Worm (Caenorhabditis elegans) whole organism, young adult: ENCODE results near the gene phy-2.

Experiments
- D2030.7 ChIP-seq: fragments of 200-800 bp; sonication (Bioruptor generic); IDR thresholded peaks from 2 replicates; pipeline ENCODE4 v1.3.6; 2022; ENCODE audit warnings: missing genetic modification reagents, missing genetic modification characterization, missing compliant biosample characterization
- F10E7.11 ChIP-seq: sonication (generic microtip); optimal IDR thresholded peaks from 2 replicates; lab custom pipeline; 2017; ENCODE audit warnings: mild to moderate bottlenecking, missing genetic modification characterization, moderate library complexity, missing compliant biosample characterization
- F22D6.2 ChIP-seq: sonication (generic microtip); optimal IDR thresholded peaks from 2 replicates; lab custom pipeline; 2016; ENCODE audit warnings: mild to moderate bottlenecking, missing genetic modification characterization, missing compliant biosample characterization
- F33H1.4 ChIP-seq: fragments of 200-800 bp; sonication (Bioruptor generic); IDR thresholded peaks from 2 replicates; pipeline ENCODE4 v1.3.6; 2022; ENCODE audit warnings: missing genetic modification reagents, missing genetic modification characterization, missing compliant biosample characterization
- F57C9.4 ChIP-seq: sonication (generic microtip); optimal IDR thresholded peaks from 2 replicates; lab custom pipeline; 2017; ENCODE audit warnings: mild to moderate bottlenecking, missing genetic modification characterization, missing compliant biosample characterization
- T26A5.8 ChIP-seq: sonication (generic microtip); optimal IDR thresholded peaks from 2 replicates; lab custom pipeline; 2016; ENCODE audit warnings: missing genetic modification characterization, missing compliant biosample characterization
- Y53F4B.3 ChIP-seq: fragments of 200-800 bp; sonication (Bioruptor generic); IDR thresholded peaks from 2 replicates; pipeline ENCODE4 v1.3.6; 2022; ENCODE audit warnings: missing genetic modification reagents, missing genetic modification characterization, missing compliant biosample characterization
- Y56A3A.18 ChIP-seq: fragments of 200-800 bp; sonication (Bioruptor generic); IDR thresholded peaks from 2 replicates; pipeline ENCODE4 v1.3.6; 2022; ENCODE audit warnings: missing genetic modification reagents, missing genetic modification characterization, missing compliant biosample characterization
- Y67H2A.10 ChIP-seq: fragments of 200-800 bp; sonication (Bioruptor generic); conservative IDR thresholded peaks from 2 replicates; pipeline ENCODE4 v1.3.6; 2022; ENCODE audit warnings: missing genetic modification reagents, missing genetic modification characterization, missing compliant biosample characterization
- Y79H2A.3 ChIP-seq: fragments of 200-800 bp; sonication (Bioruptor generic); conservative IDR thresholded peaks from 2 replicates; pipeline ENCODE4 v1.3.6; 2022; ENCODE audit warnings: missing genetic modification reagents, missing genetic modification characterization, missing compliant biosample characterization
- ZK185.1 ChIP-seq: sonication (generic microtip); optimal IDR thresholded peaks from 2 replicates; lab custom pipeline; 2016; ENCODE audit warnings: mild to moderate bottlenecking, missing genetic modification characterization, missing compliant biosample characterization; ENCODE audit not compliant: poor library complexity, severe bottlenecking
- ama-1 ChIP-seq, 3 experiments: fragments of 150-350 bp in 1 of 3; sonication (generic microtip) in 2 of 3; optimal IDR thresholded peaks; 2 replicates each; lab custom pipeline; 2014 to 2018; ENCODE audit warnings: missing biosample characterization in 2 of 3, missing genetic modification characterization in 2 of 3, missing genetic modification reagents in 2 of 3
- atf-7 ChIP-seq: sonication (generic microtip); optimal IDR thresholded peaks from 2 replicates; lab custom pipeline; 2017; ENCODE audit warnings: mild to moderate bottlenecking, missing genetic modification characterization, missing compliant biosample characterization
- bed-1 ChIP-seq: fragments of 200-800 bp; sonication (Bioruptor generic); IDR thresholded peaks from 2 replicates; pipeline ENCODE4 v1.3.6; 2022; ENCODE audit warnings: missing genetic modification reagents, missing genetic modification characterization, missing compliant biosample characterization
- ceh-40 ChIP-seq: fragments of 200-800 bp; sonication (Bioruptor generic); IDR thresholded peaks from 2 replicates; pipeline ENCODE4 v1.3.6; 2022; ENCODE audit warnings: missing genetic modification characterization, missing compliant biosample characterization
- ceh-79 ChIP-seq: sonication (generic microtip); optimal IDR thresholded peaks from 2 replicates; lab custom pipeline; 2017; ENCODE audit warnings: mild to moderate bottlenecking, missing genetic modification characterization, missing compliant biosample characterization
- dpff-1 ChIP-seq: sonication (generic microtip); optimal IDR thresholded peaks from 2 replicates; lab custom pipeline; 2017; ENCODE audit warnings: mild to moderate bottlenecking, missing genetic modification characterization, missing compliant biosample characterization
- egl-44 ChIP-seq: fragments of 200-800 bp; sonication (Bioruptor generic); IDR thresholded peaks from 2 replicates; pipeline ENCODE4 v1.3.6; 2022; ENCODE audit warnings: missing genetic modification reagents, missing genetic modification characterization, missing compliant biosample characterization
- egrh-3 ChIP-seq: fragments of 200-800 bp; sonication (Bioruptor generic); IDR thresholded peaks from 2 replicates; pipeline ENCODE4 v1.3.6; 2022; ENCODE audit warnings: missing genetic modification reagents, missing genetic modification characterization, missing compliant biosample characterization
- lag-1 ChIP-seq: fragments of 200-800 bp; sonication (Bioruptor generic); IDR thresholded peaks from 2 replicates; pipeline ENCODE4 v1.3.6; 2022; ENCODE audit warnings: missing genetic modification reagents, missing genetic modification characterization, missing compliant biosample characterization
- madf-3 ChIP-seq: fragments of 200-800 bp; sonication (Bioruptor generic); IDR thresholded peaks from 2 replicates; pipeline ENCODE4 v1.3.6; 2022; ENCODE audit warnings: missing genetic modification reagents, missing genetic modification characterization, missing compliant biosample characterization
- nfyb-1 ChIP-seq: fragments of 200-800 bp; sonication (Bioruptor generic); IDR thresholded peaks from 2 replicates; pipeline ENCODE4 v1.3.6; 2022; ENCODE audit warnings: missing genetic modification reagents, missing genetic modification characterization, missing compliant biosample characterization
- sea-2 ChIP-seq: fragments of 200-800 bp; sonication (Bioruptor generic); IDR thresholded peaks from 2 replicates; pipeline ENCODE4 v1.3.6; 2022; ENCODE audit warnings: missing genetic modification characterization, missing compliant biosample characterization
- snpc-3.4 ChIP-seq: sonication (generic microtip); optimal IDR thresholded peaks from 2 replicates; lab custom pipeline; 2017; ENCODE audit warnings: missing genetic modification characterization, mild to moderate bottlenecking, missing compliant biosample characterization, antibody characterized with exemption, moderate library complexity, missing genotype, missing genetic modification reagents
- snpc-4 ChIP-seq, 5 experiments: fragments of 150-350 bp in 1 of 5; sonication (generic microtip) in 4 of 5; optimal IDR thresholded peaks; 2 replicates each; lab custom pipeline; 2014 to 2018; ENCODE audit warnings: missing genetic modification characterization in 5 of 5, missing biosample characterization in 3 of 5, antibody characterized with exemption in 2 of 5, mild to moderate bottlenecking in 2 of 5, missing compliant biosample characterization in 2 of 5, missing genotype in 2 of 5, moderate library complexity in 2 of 5, missing genetic modification reagents in 1 of 5
- sptf-2 ChIP-seq: fragments of 200-800 bp; sonication (Bioruptor generic); optimal IDR thresholded peaks from 2 replicates; lab custom pipeline; 2018; ENCODE audit warnings: mild to moderate bottlenecking, missing genetic modification characterization, missing compliant biosample characterization
- unc-130 ChIP-seq: sonication (generic microtip); optimal IDR thresholded peaks from 2 replicates; lab custom pipeline; 2016; ENCODE audit warnings: missing genetic modification reagents, missing genetic modification characterization, missing compliant biosample characterization
- ztf-25 ChIP-seq: fragments of 200-800 bp; sonication (Bioruptor generic); IDR thresholded peaks from 2 replicates; pipeline ENCODE4 v1.3.6; 2022; ENCODE audit warnings: missing genetic modification reagents, missing genetic modification characterization, missing compliant biosample characterization
- ztf-28 ChIP-seq: fragments of 200-800 bp; sonication (Bioruptor generic); IDR thresholded peaks from 2 replicates; pipeline ENCODE4 v1.3.6; 2022; ENCODE audit warnings: missing genetic modification reagents, missing genetic modification characterization, missing compliant biosample characterization

phy-2 gene

DNA sequence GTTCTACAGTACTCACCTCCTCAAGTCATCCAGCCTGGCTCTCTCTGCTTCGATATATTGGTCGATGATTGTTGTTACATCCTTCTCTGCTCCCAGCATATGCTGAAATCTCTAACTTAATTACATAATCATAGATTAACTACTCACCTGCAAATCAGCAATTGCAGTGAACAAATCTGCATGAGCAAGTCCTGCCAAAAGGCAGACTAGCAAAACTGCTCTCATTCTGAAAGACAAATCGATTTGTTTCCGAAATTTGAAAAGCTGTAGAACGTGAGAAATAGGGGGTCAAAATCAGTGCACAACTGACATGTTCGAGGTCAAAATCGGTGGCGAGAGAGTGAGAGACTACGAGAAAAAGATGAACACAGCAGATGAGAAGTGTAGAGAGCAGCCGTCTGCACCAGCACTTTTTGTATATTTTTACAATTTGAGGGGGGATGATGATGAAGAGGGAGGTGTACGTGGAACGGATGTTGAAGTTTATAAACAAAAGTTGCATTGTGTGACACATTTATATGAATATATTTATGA lies at the start of gene phy-2:
Gene phy-2 (minus strand): TSS at position 226 of the 534 bp plus-strand sequence.
- no peak for TF ChIP-seq Y79H2A.3 (GFP tag; lab: Robert Waterston, UW)
- TF ChIP-seq ama-1 (optimal IDR thresholded peaks at IDR 0.05; lab: Kevin White, UChicago) = peak; percentile 63
- TF ChIP-seq ama-1 (GFP tag; optimal IDR thresholded peaks at IDR 0.05; lab: Kevin White, UChicago) = no peak

DNA sequence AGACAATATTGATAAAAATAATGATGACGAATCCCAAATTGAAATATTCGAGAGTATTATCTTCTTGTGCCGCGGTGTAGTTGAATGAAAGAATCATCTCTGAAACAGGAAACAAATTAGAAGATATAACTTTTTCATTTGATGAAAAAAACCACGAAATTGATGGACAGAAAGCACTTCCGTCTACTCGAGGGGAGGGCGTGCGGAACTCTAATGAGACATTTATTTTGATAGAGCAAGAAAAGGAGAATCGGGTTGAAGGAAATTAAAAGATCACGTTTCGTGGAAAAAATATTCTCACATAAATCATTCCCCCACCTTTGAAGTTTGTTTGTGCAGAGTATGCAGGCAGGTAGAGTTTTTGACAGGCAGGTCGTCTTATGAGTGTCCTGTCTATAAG lies 45.6 kb upstream of the phy-2 start, which contains the start of gene sre-14:
Gene sre-14 (minus strand): TSS at position 101 of the 400 bp plus-strand sequence.
- no peak for TF ChIP-seq unc-130 (GFP tag; lab: Kevin White, UChicago)
- no peak for TF ChIP-seq egl-44 (GFP tag; lab: Robert Waterston, UW)
- TF ChIP-seq Y67H2A.10 (GFP tag; lab: Robert Waterston, UW) = no peak
- TF ChIP-seq, all 124 proteins: peak for 0

DNA sequence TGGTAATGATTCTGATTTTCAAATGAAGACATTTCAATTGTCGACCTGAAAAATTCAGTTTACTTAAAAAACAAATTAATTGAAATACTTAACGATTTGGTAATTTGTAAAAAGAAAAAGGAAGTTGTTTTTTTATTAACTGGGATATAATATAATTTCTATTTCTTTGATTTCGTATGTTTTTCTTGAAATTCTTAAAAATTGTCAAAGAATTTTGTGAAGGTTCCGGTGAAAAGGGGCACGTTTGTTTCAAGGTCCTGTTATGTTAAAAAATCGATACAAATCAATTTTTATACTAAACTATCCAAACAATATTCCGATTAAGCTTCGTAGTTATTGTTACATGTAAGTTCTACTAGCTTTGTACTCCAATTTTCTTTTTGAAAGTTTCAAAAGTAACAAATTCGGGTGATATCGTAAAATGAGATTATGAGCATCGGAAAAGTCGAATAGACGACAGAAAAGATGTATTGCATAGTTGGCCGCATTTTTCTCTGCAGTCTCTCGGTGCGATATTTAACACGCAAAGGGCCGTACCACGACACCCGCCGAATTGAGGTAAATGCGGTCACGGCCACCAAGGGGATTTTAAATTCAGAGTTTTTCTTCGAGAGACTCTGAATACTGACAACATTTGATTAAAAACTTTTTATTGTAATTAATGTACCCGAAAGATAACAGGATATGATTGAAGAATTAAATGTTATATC lies 43.5 kb upstream of the phy-2 start, which contains the start of gene Y39C12A.9:
Gene Y39C12A.9 (minus strand): TSS at position 51 of the 710 bp plus-strand sequence.
- TF ChIP-seq Y53F4B.3 (GFP tag; lab: Robert Waterston, UW) = no peak
- no peak for TF ChIP-seq D2030.7 (GFP tag; lab: Robert Waterston, UW)
- no peak for TF ChIP-seq nfyb-1 (GFP tag; lab: Robert Waterston, UW)
- no peak for TF ChIP-seq F22D6.2
- no peak for TF ChIP-seq Y56A3A.18 (GFP tag; lab: Robert Waterston, UW)
- no peak for TF ChIP-seq egrh-3 (GFP tag; lab: Robert Waterston, UW)
- TF ChIP-seq lag-1 (GFP tag; lab: Robert Waterston, UW) = no peak
- TF ChIP-seq snpc-3.4 = no peak
- TF ChIP-seq dpff-1 (tag; lab: Kevin White, UChicago) = no peak
- TF ChIP-seq F10E7.11 (tag; lab: Kevin White, UChicago) = no peak
- TF ChIP-seq atf-7 (tag; lab: Kevin White, UChicago) = no peak
- TF ChIP-seq ZK185.1 (tag; lab: Kevin White, UChicago) = no peak
- TF ChIP-seq, all 124 proteins: peak for 0

DNA sequence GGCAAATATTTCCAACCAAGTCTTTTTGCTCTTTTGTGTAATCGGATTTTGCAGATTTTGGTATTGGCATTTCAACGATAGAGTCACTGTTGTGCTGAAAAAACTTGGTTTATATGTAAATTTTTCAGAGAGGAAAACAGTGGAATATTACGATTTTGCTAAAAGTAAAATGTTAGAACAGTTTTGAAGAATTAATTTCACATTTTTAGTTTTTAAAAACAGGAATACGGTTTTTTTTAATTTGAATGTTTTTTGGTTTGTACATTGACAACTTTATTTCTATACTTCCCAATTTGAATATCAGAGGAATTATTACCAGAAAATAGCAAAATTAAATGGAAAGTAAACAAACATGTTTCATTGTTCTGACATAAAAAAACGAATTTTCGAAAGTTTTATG lies 36.8 kb upstream of the phy-2 start, which contains the start of gene dnj-26:
Gene dnj-26 (minus strand): TSS at position 101 of the 400 bp plus-strand sequence.
- no peak for TF ChIP-seq F57C9.4 (tag; lab: Kevin White, UChicago)
- TF ChIP-seq madf-3 = no peak
- TF ChIP-seq ztf-28 (GFP tag; lab: Robert Waterston, UW) = no peak
- no peak for TF ChIP-seq ceh-40 (GFP tag; lab: Robert Waterston, UW)
- TF ChIP-seq snpc-4 (GFP tag; optimal IDR thresholded peaks at IDR 0.05; lab: Kevin White, UChicago) = no peak
- TF ChIP-seq snpc-4 (tag; optimal IDR thresholded peaks at IDR 0.05; lab: Kevin White, UChicago) = no peak
- no peak for TF ChIP-seq ztf-25 (GFP tag; lab: Robert Waterston, UW)
- TF ChIP-seq, all 124 proteins: peak for 0

DNA sequence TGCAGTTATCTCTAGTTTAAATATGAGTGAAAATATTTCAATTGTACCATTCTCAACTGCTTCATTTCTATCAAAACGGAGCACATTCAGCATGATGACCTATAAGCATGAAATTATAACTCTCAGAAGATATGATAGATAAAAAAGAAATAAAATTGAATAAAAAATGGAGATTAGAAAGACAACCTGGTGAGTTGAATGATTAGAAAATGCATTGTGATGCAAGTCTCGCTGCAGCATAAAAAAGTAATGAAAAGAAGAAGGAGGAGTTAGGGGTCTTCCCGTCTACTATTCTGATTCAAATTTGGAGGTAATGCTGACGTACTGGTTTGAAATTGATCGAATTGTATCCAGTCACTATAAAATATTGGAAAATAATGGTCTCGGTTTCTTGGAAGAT lies 28.9 kb upstream of the phy-2 start, which contains the start of gene sre-15:
Gene sre-15 (minus strand): TSS at position 101 of the 400 bp plus-strand sequence.
- TF ChIP-seq bed-1 (GFP tag; lab: Robert Waterston, UW) = no peak
- no peak for TF ChIP-seq T26A5.8
- no peak for TF ChIP-seq ceh-79 (tag; lab: Kevin White, UChicago)
- TF ChIP-seq F33H1.4 (GFP tag; lab: Robert Waterston, UW) = no peak
- TF ChIP-seq sptf-2 (GFP tag; lab: Kevin White, UChicago) = no peak
- no peak for TF ChIP-seq sea-2 (GFP tag; lab: Robert Waterston, UW)
- TF ChIP-seq, all 124 proteins: peak for 0
